Worm (Caenorhabditis elegans) whole organism, mixed stage, embryonic: ENCODE data around the gene ZK180.5.

ENCODE experiments used
- bed-3 ChIP-seq: fragments of 200-800 bp; sonication (Bioruptor generic); optimal IDR thresholded peaks from 3 replicates; lab custom pipeline; 2018; ENCODE audit warnings: mild to moderate bottlenecking, missing genetic modification characterization, moderate library complexity, missing compliant biosample characterization
- blmp-1 ChIP-seq: fragments of 150-350 bp; optimal IDR thresholded peaks from 2 replicates; lab custom pipeline; 2014; ENCODE audit warnings: missing biosample characterization, missing genetic modification characterization
- ceh-39 ChIP-seq: fragments of 150-350 bp; optimal IDR thresholded peaks from 2 replicates; lab custom pipeline; 2014; ENCODE audit warnings: missing biosample characterization, missing genetic modification characterization
- ceh-43 ChIP-seq: fragments of 200-800 bp; sonication (Bioruptor generic); optimal IDR thresholded peaks from 2 replicates; lab custom pipeline; 2018; ENCODE audit warnings: mild to moderate bottlenecking, missing genetic modification characterization, moderate library complexity, missing compliant biosample characterization
- ceh-83 ChIP-seq: fragments of 200-800 bp; sonication (Bioruptor generic); optimal IDR thresholded peaks from 2 replicates; lab custom pipeline; 2018; ENCODE audit warnings: mild to moderate bottlenecking, missing genetic modification characterization, missing compliant biosample characterization
- ces-1 ChIP-seq: fragments of 150-350 bp; optimal IDR thresholded peaks from 2 replicates; lab custom pipeline; 2014; ENCODE audit warnings: missing biosample characterization, missing genetic modification reagents, missing genetic modification characterization
- cnd-1 ChIP-seq: fragments of 200-800 bp; sonication (Bioruptor generic); optimal IDR thresholded peaks from 2 replicates; lab custom pipeline; 2018; ENCODE audit warnings: mild to moderate bottlenecking, missing genetic modification characterization, missing compliant biosample characterization
- drap-1 ChIP-seq: fragments of 200-800 bp; sonication (Bioruptor generic); optimal IDR thresholded peaks from 3 replicates; lab custom pipeline; 2018; ENCODE audit warnings: mild to moderate bottlenecking, missing genetic modification characterization, missing compliant biosample characterization
- elt-3 ChIP-seq: fragments of 150-350 bp; optimal IDR thresholded peaks from 2 replicates; lab custom pipeline; 2014; ENCODE audit warnings: missing biosample characterization, missing genetic modification characterization
- flh-1 ChIP-seq: fragments of 200-800 bp; sonication (Bioruptor generic); optimal IDR thresholded peaks from 2 replicates; lab custom pipeline; 2018; ENCODE audit warnings: mild to moderate bottlenecking, missing genetic modification characterization, moderate library complexity, missing compliant biosample characterization
- ham-2 ChIP-seq: fragments of 200-800 bp; sonication (Bioruptor generic); optimal IDR thresholded peaks from 2 replicates; lab custom pipeline; 2018; ENCODE audit warnings: mild to moderate bottlenecking, missing genetic modification characterization, missing compliant biosample characterization
- hlh-1 ChIP-seq: fragments of 150-350 bp; optimal IDR thresholded peaks from 2 replicates; lab custom pipeline; 2014; ENCODE audit warnings: missing biosample characterization, missing genetic modification reagents, missing genetic modification characterization
- lin-13 ChIP-seq: fragments of 150-350 bp; optimal IDR thresholded peaks from 2 replicates; lab custom pipeline; 2014; ENCODE audit warnings: missing biosample characterization, missing genetic modification characterization
- lin-32 ChIP-seq: fragments of 200-800 bp; sonication (Bioruptor generic); optimal IDR thresholded peaks from 2 replicates; lab custom pipeline; 2018; ENCODE audit warnings: mild to moderate bottlenecking, missing genetic modification characterization, missing compliant biosample characterization
- lsy-2 ChIP-seq: fragments of 150-350 bp; optimal IDR thresholded peaks from 2 replicates; lab custom pipeline; 2014; ENCODE audit warnings: missing biosample characterization, missing genetic modification characterization
- mep-1 ChIP-seq: fragments of 150-350 bp; optimal IDR thresholded peaks from 2 replicates; lab custom pipeline; 2017; ENCODE audit warnings: missing biosample characterization, missing genetic modification reagents, missing genetic modification characterization, inconsistent platforms
- mls-2 ChIP-seq: sonication (generic microtip); optimal IDR thresholded peaks from 2 replicates; lab custom pipeline; 2016; ENCODE audit warnings: mild to moderate bottlenecking, missing genetic modification characterization, moderate library complexity, missing compliant biosample characterization
- nhr-12 ChIP-seq: fragments of 150-350 bp; optimal IDR thresholded peaks from 2 replicates; lab custom pipeline; 2014; ENCODE audit warnings: missing biosample characterization, missing genetic modification characterization
- nhr-2 ChIP-seq: fragments of 150-350 bp; optimal IDR thresholded peaks from 2 replicates; lab custom pipeline; 2014; ENCODE audit warnings: missing biosample characterization, missing genetic modification characterization
- nhr-237 ChIP-seq: fragments of 150-350 bp; optimal IDR thresholded peaks from 2 replicates; lab custom pipeline; 2014; ENCODE audit warnings: missing biosample characterization, missing genetic modification characterization
- nhr-76 ChIP-seq: sonication (generic microtip); optimal IDR thresholded peaks from 2 replicates; lab custom pipeline; 2017; ENCODE audit warnings: missing biosample characterization, missing genetic modification characterization
- sem-2 ChIP-seq: fragments of 200-800 bp; sonication (Bioruptor generic); optimal IDR thresholded peaks from 2 replicates; lab custom pipeline; 2018; ENCODE audit warnings: mild to moderate bottlenecking, missing genetic modification characterization, missing compliant biosample characterization
- snpc-4 ChIP-seq: fragments of 150-350 bp; optimal IDR thresholded peaks from 2 replicates; lab custom pipeline; 2014; ENCODE audit warnings: missing biosample characterization, missing genetic modification characterization
- sptf-1 ChIP-seq: sonication (generic microtip); optimal IDR thresholded peaks from 2 replicates; lab custom pipeline; 2017; ENCODE audit warnings: mild to moderate bottlenecking, missing genetic modification characterization, moderate library complexity, missing compliant biosample characterization
- tbx-8 ChIP-seq: fragments of 200-800 bp; sonication (Bioruptor generic); optimal IDR thresholded peaks from 2 replicates; lab custom pipeline; 2018; ENCODE audit warnings: mild to moderate bottlenecking, missing genetic modification characterization, moderate library complexity, missing compliant biosample characterization
- unc-120 ChIP-seq: sonication (generic microtip); optimal IDR thresholded peaks from 2 replicates; lab custom pipeline; 2017; ENCODE audit warnings: missing genetic modification characterization, missing compliant biosample characterization; ENCODE audit not compliant: poor library complexity, severe bottlenecking
- unc-39 ChIP-seq: fragments of 150-350 bp; optimal IDR thresholded peaks from 2 replicates; lab custom pipeline; 2014; ENCODE audit warnings: missing biosample characterization, missing genetic modification characterization
- unc-62 ChIP-seq: fragments of 150-350 bp; optimal IDR thresholded peaks from 2 replicates; lab custom pipeline; 2014; ENCODE audit warnings: missing biosample characterization, missing genetic modification reagents, missing genetic modification characterization
- ztf-11 ChIP-seq: fragments of 150-350 bp; optimal IDR thresholded peaks from 2 replicates; lab custom pipeline; 2014; ENCODE audit warnings: missing biosample characterization, missing genetic modification characterization

ZK180.5 gene

ce11 chrIV:4506637-4507036 is 10.3 kb downstream of the ZK180.5 start, which contains the start of gene gbb-2:
Gene gbb-2 (minus strand): TSS chrIV:4506748.
- TF ChIP-seq cnd-1 (tag; lab: Kevin White, UChicago) (no peak), ceh-43 (GFP tag; lab: Kevin White, UChicago) (no peak), unc-39 (no peak), hlh-1 (tag; lab: Kevin White, UChicago) (peak; percentile 56), mep-1 (tag; lab: Kevin White, UChicago) (no peak), sptf-1 (tag; lab: Kevin White, UChicago) (no peak), ham-2 (GFP tag; lab: Kevin White, UChicago) (no peak), unc-120 (peak; percentile 82), lsy-2 (no peak), mls-2 (no peak), bed-3 (GFP tag; lab: Kevin White, UChicago) (no peak), lin-32 (GFP tag; lab: Kevin White, UChicago) (no peak)

- TF ChIP-seq ces-1 (GFP tag; lab: Kevin White, UChicago): peak; percentile 87
- TF ChIP-seq sem-2: no peak
- TF ChIP-seq, all 35 proteins: peak for 1
These were observed 11.9 kb downstream of the ZK180.5 start for ce11 chrIV:4505078-4505477.

- TF ChIP-seq lin-32 (GFP tag; lab: Kevin White, UChicago) (no peak), flh-1 (GFP tag; lab: Kevin White, UChicago) (no peak), nhr-76 (tag; lab: Kevin White, UChicago) (no peak)
These were observed 26.8 kb downstream of the ZK180.5 start, which contains the start of gene ZK180.7 for ce11 chrIV:4490148-4490652. Gene ZK180.7 (plus strand): TSS chrIV:4490542.

- TF ChIP-seq drap-1 (GFP tag; lab: Kevin White, UChicago) (no peak), bed-3 (GFP tag; lab: Kevin White, UChicago) (no peak), unc-39 (no peak), nhr-237 (no peak), nhr-12 (tag; lab: Kevin White, UChicago) (no peak), ceh-39 (tag; lab: Kevin White, UChicago) (no peak), ham-2 (GFP tag; lab: Kevin White, UChicago) (no peak), cnd-1 (tag; lab: Kevin White, UChicago) (no peak), lsy-2 (no peak), lin-13 (tag; lab: Kevin White, UChicago) (no peak), ces-1 (GFP tag; lab: Kevin White, UChicago) (no peak), lin-32 (GFP tag; lab: Kevin White, UChicago) (no peak), ceh-83 (GFP tag; lab: Kevin White, UChicago) (no peak), blmp-1 (tag; lab: Kevin White, UChicago) (no peak), hlh-1 (tag; lab: Kevin White, UChicago) (no peak), ztf-11 (tag; lab: Kevin White, UChicago) (no peak), nhr-2 (tag; lab: Kevin White, UChicago) (no peak), sptf-1 (tag; lab: Kevin White, UChicago) (no peak)
These were observed 30.2 kb downstream of the ZK180.5 start, which contains the start of gene trx-3 for ce11 chrIV:4486738-4487137. Gene trx-3 (plus strand): TSS chrIV:4487028.

- TF ChIP-seq unc-120 (no peak), ham-2 (GFP tag; lab: Kevin White, UChicago) (no peak), snpc-4 (tag; lab: Kevin White, UChicago) (no peak), sptf-1 (tag; lab: Kevin White, UChicago) (no peak), lsy-2 (no peak), elt-3 (tag; lab: Kevin White, UChicago) (no peak), mls-2 (no peak), nhr-237 (no peak), tbx-8 (GFP tag; lab: Kevin White, UChicago) (no peak), lin-13 (tag; lab: Kevin White, UChicago) (no peak), blmp-1 (tag; lab: Kevin White, UChicago) (no peak), ztf-11 (tag; lab: Kevin White, UChicago) (no peak), unc-62 (GFP tag; lab: Kevin White, UChicago) (no peak)
These were observed 32.4 kb downstream of the ZK180.5 start for ce11 chrIV:4484555-4484954.

- no peak for TF ChIP-seq ceh-43 (GFP tag; lab: Kevin White, UChicago)
- TF ChIP-seq blmp-1 (tag; lab: Kevin White, UChicago): no peak
- no peak for TF ChIP-seq sptf-1 (tag; lab: Kevin White, UChicago)
- no peak for TF ChIP-seq unc-120
- TF ChIP-seq mls-2: no peak
- no peak for TF ChIP-seq nhr-2 (tag; lab: Kevin White, UChicago)
- TF ChIP-seq unc-39: no peak
- no peak for TF ChIP-seq nhr-237
These were observed 34.4 kb downstream of the ZK180.5 start, which contains the start of gene M01H9.4 for ce11 chrIV:4482531-4482930. Gene M01H9.4 (minus strand): TSS chrIV:4482909.
